Fruit fly (Drosophila melanogaster) whole organism, embryonic: ENCODE measurements around the gene ssp.

Source experiments
- C15 ChIP-seq: fragments of 200-800 bp; sonication (Bioruptor generic); IDR thresholded peaks from 3 replicates; pipeline ENCODE4 v1.3.6; 2022; ENCODE audit warnings: missing biosample characterization, missing genetic modification characterization
- CG10431 ChIP-seq: fragments of 200-800 bp; sonication (Bioruptor generic); optimal IDR thresholded peaks from 3 replicates; lab custom pipeline; 2018; ENCODE audit warnings: missing biosample characterization, mild to moderate bottlenecking, missing genetic modification characterization
- CG10654 ChIP-seq: fragments of 200-800 bp; sonication (Bioruptor generic); optimal IDR thresholded peaks from 2 replicates; lab custom pipeline; 2016; ENCODE audit warnings: missing biosample characterization, missing genetic modification characterization
- CG15011 ChIP-seq: fragments of 200-800 bp; sonication (Bioruptor generic); optimal IDR thresholded peaks from 3 replicates; lab custom pipeline; 2018; ENCODE audit warnings: missing biosample characterization, mild to moderate bottlenecking, missing genetic modification characterization
- CG16863 ChIP-seq: fragments of 200-800 bp; sonication (Bioruptor generic); optimal IDR thresholded peaks from 3 replicates; lab custom pipeline; 2016; ENCODE audit warnings: missing biosample characterization, missing genetic modification characterization
- CG17568 ChIP-seq: fragments of 200-800 bp; sonication (Bioruptor generic); optimal IDR thresholded peaks from 2 replicates; lab custom pipeline; 2018; ENCODE audit warnings: missing biosample characterization, mild to moderate bottlenecking, missing genetic modification characterization, moderate library complexity
- CG18599 ChIP-seq: fragments of 200-800 bp; sonication (Bioruptor generic); optimal IDR thresholded peaks from 3 replicates; lab custom pipeline; 2017; ENCODE audit warnings: missing biosample characterization, missing genetic modification characterization, mild to moderate bottlenecking, moderate library complexity, missing genetic modification reagents
- CG30020 ChIP-seq: fragments of 200-800 bp; optimal IDR thresholded peaks from 2 replicates; lab custom pipeline; 2019; ENCODE audit warnings: missing biosample characterization, mild to moderate bottlenecking, missing genetic modification characterization, moderate library complexity
- CG3065 ChIP-seq: fragments of 200-800 bp; sonication (Bioruptor generic); optimal IDR thresholded peaks from 2 replicates; lab custom pipeline; 2016; ENCODE audit warnings: missing biosample characterization, missing genetic modification characterization
- CG31365 ChIP-seq: fragments of 200-800 bp; sonication (Bioruptor generic); optimal IDR thresholded peaks from 2 replicates; lab custom pipeline; 2018; ENCODE audit warnings: missing biosample characterization, mild to moderate bottlenecking, missing genetic modification characterization
- CG31388 ChIP-seq: fragments of 200-800 bp; sonication (Bioruptor generic); optimal IDR thresholded peaks from 2 replicates; lab custom pipeline; 2016; ENCODE audit warnings: missing biosample characterization, missing genetic modification characterization
- CG33213 ChIP-seq: fragments of 200-800 bp; sonication (Bioruptor generic); optimal IDR thresholded peaks from 3 replicates; lab custom pipeline; 2016; ENCODE audit warnings: missing biosample characterization, missing genetic modification characterization
- CG3847 ChIP-seq: fragments of 200-800 bp; sonication (Bioruptor generic); IDR thresholded peaks from 2 replicates; pipeline ENCODE4 v1.3.6; 2022; ENCODE audit warnings: missing biosample characterization, missing genetic modification characterization
- CG6765 ChIP-seq: fragments of 200-800 bp; sonication (Bioruptor generic); optimal IDR thresholded peaks from 3 replicates; lab custom pipeline; 2017; ENCODE audit warnings: missing biosample characterization, mild to moderate bottlenecking, missing genetic modification characterization
- CG7963 ChIP-seq: fragments of 200-800 bp; sonication (Bioruptor generic); IDR thresholded peaks from 3 replicates; pipeline ENCODE4 v1.3.6; 2022; ENCODE audit warnings: missing biosample characterization, missing genetic modification characterization; ENCODE audit not compliant: partially characterized antibody
- CG9797 ChIP-seq: fragments of 200-800 bp; sonication (Bioruptor generic); optimal IDR thresholded peaks from 3 replicates; lab custom pipeline; 2018; ENCODE audit warnings: missing biosample characterization, mild to moderate bottlenecking, missing genetic modification characterization
- Chrac-16 ChIP-seq: fragments of 200-800 bp; sonication (Bioruptor generic); optimal IDR thresholded peaks from 3 replicates; lab custom pipeline; 2016; ENCODE audit warnings: missing biosample characterization, missing genetic modification characterization
- CoRest ChIP-seq: fragments of 200-800 bp; sonication (Bioruptor generic); optimal IDR thresholded peaks from 3 replicates; lab custom pipeline; 2018; ENCODE audit warnings: missing biosample characterization, mild to moderate bottlenecking, missing genetic modification characterization, moderate library complexity
- Doc2 ChIP-seq: fragments of 200-800 bp; sonication (Bioruptor generic); IDR thresholded peaks from 2 replicates; pipeline ENCODE4 v1.3.6; 2022; ENCODE audit warnings: missing biosample characterization, missing genetic modification characterization
- Hr51 ChIP-seq, 2 experiments: fragments of 200-800 bp; sonication (Bioruptor generic); optimal IDR thresholded peaks; 2 replicates in 1 of 2; 3 replicates in 1 of 2; lab custom pipeline; 2016 to 2018; ENCODE audit warnings: missing biosample characterization in 2 of 2, missing genetic modification characterization in 2 of 2, mild to moderate bottlenecking in 1 of 2, moderate library complexity in 1 of 2
- Meics ChIP-seq: fragments of 200-800 bp; sonication (Bioruptor generic); optimal IDR thresholded peaks from 2 replicates; lab custom pipeline; 2017; ENCODE audit warnings: missing biosample characterization, mild to moderate bottlenecking, missing genetic modification characterization
- Mrtf ChIP-seq: fragments of 200-800 bp; sonication (Bioruptor generic); IDR thresholded peaks from 3 replicates; pipeline ENCODE4 v1.3.6; 2022; ENCODE audit warnings: missing biosample characterization, missing genetic modification characterization
- Ptx1 ChIP-seq: fragments of 200-800 bp; sonication (Bioruptor generic); IDR thresholded peaks from 2 replicates; pipeline ENCODE4 v1.3.6; 2022; ENCODE audit warnings: missing biosample characterization, missing genetic modification characterization
- Sry-β ChIP-seq: fragments of 200-800 bp; sonication (Bioruptor generic); optimal IDR thresholded peaks from 2 replicates; lab custom pipeline; 2018; ENCODE audit warnings: missing biosample characterization, mild to moderate bottlenecking, missing genetic modification characterization, moderate library complexity
- Xbp1 ChIP-seq: fragments of 200-800 bp; sonication (Bioruptor generic); optimal IDR thresholded peaks from 3 replicates; lab custom pipeline; 2016; ENCODE audit warnings: missing biosample characterization, mild to moderate bottlenecking, missing genetic modification characterization
- al ChIP-seq: fragments of 200-800 bp; sonication (Bioruptor generic); IDR thresholded peaks from 2 replicates; pipeline ENCODE4 v1.3.6; 2022; ENCODE audit warnings: missing biosample characterization, missing genetic modification characterization
- aop ChIP-seq: fragments of 200-800 bp; sonication (Bioruptor generic); IDR thresholded peaks from 2 replicates; pipeline ENCODE4 v1.3.6; 2022; ENCODE audit warnings: missing biosample characterization, missing genetic modification characterization
- bbx ChIP-seq: fragments of 200-800 bp; sonication (Bioruptor generic); IDR thresholded peaks from 2 replicates; pipeline ENCODE4 v1.3.6; 2022; ENCODE audit warnings: missing biosample characterization, missing genetic modification characterization; ENCODE audit not compliant: partially characterized antibody
- cato ChIP-seq: fragments of 200-800 bp; sonication (Bioruptor generic); optimal IDR thresholded peaks from 2 replicates; lab custom pipeline; 2016; ENCODE audit warnings: missing biosample characterization, missing genetic modification characterization, borderline replicate concordance
- chif ChIP-seq, 2 experiments: fragments of 200-800 bp; sonication (Bioruptor generic); optimal IDR thresholded peaks; 3 replicates each; lab custom pipeline; 2016; ENCODE audit warnings: missing biosample characterization in 2 of 2, missing genetic modification characterization in 2 of 2
- esg ChIP-seq: fragments of 200-800 bp; sonication (Bioruptor generic); conservative IDR thresholded peaks from 2 replicates; pipeline ENCODE4 v1.3.6; 2022; ENCODE audit warnings: missing biosample characterization, missing genetic modification characterization
- fd3F ChIP-seq: fragments of 200-800 bp; sonication (Bioruptor generic); optimal IDR thresholded peaks from 2 replicates; lab custom pipeline; 2018; ENCODE audit warnings: missing biosample characterization, mild to moderate bottlenecking, missing genetic modification characterization, moderate library complexity
- fd96Cb ChIP-seq: fragments of 200-800 bp; sonication (Bioruptor generic); optimal IDR thresholded peaks from 2 replicates; lab custom pipeline; 2018; ENCODE audit warnings: missing biosample characterization, mild to moderate bottlenecking, missing genetic modification characterization, moderate library complexity
- gsb-n ChIP-seq: fragments of 200-800 bp; sonication (Bioruptor generic); optimal IDR thresholded peaks from 3 replicates; lab custom pipeline; 2018; ENCODE audit warnings: missing biosample characterization, mild to moderate bottlenecking, missing genetic modification characterization
- lab ChIP-seq: fragments of 200-800 bp; sonication (Bioruptor generic); optimal IDR thresholded peaks from 3 replicates; lab custom pipeline; 2017; ENCODE audit warnings: missing biosample characterization, missing genetic modification characterization, mild to moderate bottlenecking, moderate library complexity, missing genetic modification reagents
- lov ChIP-seq, 2 experiments: fragments of 200-800 bp in 1 of 2; fragments of >200 bp in 1 of 2; sonication (Bioruptor generic) in 1 of 2; IDR thresholded peaks in 1 of 2; optimal IDR thresholded peaks in 1 of 2; 2 replicates in 1 of 2; 3 replicates in 1 of 2; pipeline versions ENCODE4 v1.3.6 to Lab custom; 2017 to 2022; ENCODE audit warnings: missing biosample characterization in 1 of 2, missing genetic modification characterization in 1 of 2
- nau ChIP-seq: fragments of 200-800 bp; sonication (Bioruptor generic); optimal IDR thresholded peaks from 3 replicates; lab custom pipeline; 2017; ENCODE audit warnings: missing biosample characterization, mild to moderate bottlenecking, missing genetic modification characterization, missing genetic modification reagents
- nom ChIP-seq: fragments of 200-800 bp; sonication (Bioruptor generic); optimal IDR thresholded peaks from 2 replicates; lab custom pipeline; 2017; ENCODE audit warnings: missing biosample characterization, missing genetic modification characterization, mild to moderate bottlenecking, moderate library complexity, missing genetic modification reagents
- odd ChIP-seq: fragments of 200-800 bp; sonication (Bioruptor generic); optimal IDR thresholded peaks from 2 replicates; lab custom pipeline; 2017; ENCODE audit warnings: missing biosample characterization, mild to moderate bottlenecking, missing genetic modification characterization
- pan ChIP-seq, 4 experiments: fragments of >200 bp in 3 of 4; fragments of 200-800 bp in 1 of 4; sonication (Bioruptor generic) in 1 of 4; optimal IDR thresholded peaks in 3 of 4; IDR thresholded peaks in 1 of 4; 2 replicates each; pipeline versions ENCODE4 v1.3.6 to Lab custom; 2017 to 2022; ENCODE audit warnings: missing biosample characterization in 2 of 4, missing genetic modification characterization in 2 of 4, mixed read lengths in 1 of 4
- pnt ChIP-seq: fragments of 200-800 bp; sonication (Bioruptor generic); optimal IDR thresholded peaks from 3 replicates; lab custom pipeline; 2016; ENCODE audit warnings: missing biosample characterization, missing genetic modification characterization
- rib ChIP-seq: fragments of 200-800 bp; sonication (Bioruptor generic); IDR thresholded peaks from 2 replicates; pipeline ENCODE4 v1.3.6; 2022; ENCODE audit warnings: missing biosample characterization, missing genetic modification characterization
- shn ChIP-seq: fragments of 200-800 bp; sonication (Bioruptor generic); optimal IDR thresholded peaks from 3 replicates; lab custom pipeline; 2016; ENCODE audit warnings: missing biosample characterization, missing genetic modification characterization
- sima ChIP-seq: fragments of 200-800 bp; sonication (Bioruptor generic); optimal IDR thresholded peaks from 2 replicates; lab custom pipeline; 2016; ENCODE audit warnings: missing biosample characterization, missing genetic modification characterization
- sisA ChIP-seq: fragments of 200-800 bp; sonication (Bioruptor generic); IDR thresholded peaks from 2 replicates; pipeline ENCODE4 v1.3.6; 2022; ENCODE audit warnings: missing biosample characterization, missing genetic modification characterization
- sug ChIP-seq: fragments of 200-800 bp; optimal IDR thresholded peaks from 2 replicates; lab custom pipeline; 2019; ENCODE audit warnings: missing biosample characterization, mild to moderate bottlenecking, missing genetic modification characterization, moderate library complexity
- tap ChIP-seq: fragments of 200-800 bp; optimal IDR thresholded peaks from 3 replicates; lab custom pipeline; 2019; ENCODE audit warnings: missing biosample characterization, mild to moderate bottlenecking, missing genetic modification characterization, moderate library complexity
- tna ChIP-seq: fragments of 200-800 bp; sonication (Bioruptor generic); IDR thresholded peaks from 2 replicates; pipeline ENCODE4 v1.3.6; 2022; ENCODE audit warnings: missing biosample characterization, missing genetic modification characterization; ENCODE audit not compliant: partially characterized antibody
- zfh2 ChIP-seq: fragments of 200-800 bp; sonication (Bioruptor generic); optimal IDR thresholded peaks from 2 replicates; lab custom pipeline; 2016; ENCODE audit warnings: missing biosample characterization, missing genetic modification characterization

Gene ssp

dm6 chr3L:12083861-12084260 lies 34.2 kb upstream of the ssp start (continued):
- no peak for TF ChIP-seq sisA (GFP tag; lab: Robert Waterston, UW)
- TF ChIP-seq CG17568 (GFP tag; lab: Kevin White, UChicago): peak; percentile 83
- TF ChIP-seq CG9797 (GFP tag; lab: Kevin White, UChicago): no peak
- no peak for TF ChIP-seq CG31388 (GFP tag; lab: Kevin White, UChicago)
- peak; percentile 31 for TF ChIP-seq CG33213 (GFP tag; lab: Kevin White, UChicago)
- no peak for TF ChIP-seq rib
- TF ChIP-seq zfh2: no peak
- peak; percentile 44 for TF ChIP-seq CG15011 (GFP tag; lab: Kevin White, UChicago)
- TF ChIP-seq Doc2 (GFP tag; lab: Robert Waterston, UW): no peak
- peak; percentile 66 for TF ChIP-seq gsb-n (tag; lab: Kevin White, UChicago)
- no peak for TF ChIP-seq C15 (GFP tag; lab: Robert Waterston, UW)
- peak; percentile 68 for TF ChIP-seq odd (GFP tag; lab: Kevin White, UChicago)
- no peak for TF ChIP-seq nom (GFP tag; lab: Kevin White, UChicago)
- no peak for TF ChIP-seq al (GFP tag; lab: Robert Waterston, UW)
- TF ChIP-seq CG18599: peak; percentile 67
- no peak for TF ChIP-seq cato
- TF ChIP-seq Sry-β (GFP tag; lab: Kevin White, UChicago): peak; percentile 47
- TF ChIP-seq bbx (GFP tag; lab: Robert Waterston, UW): no peak
- TF ChIP-seq sima: no peak
- TF ChIP-seq Chrac-16 (GFP tag; lab: Kevin White, UChicago): no peak
- TF ChIP-seq CG6765 (GFP tag; lab: Kevin White, UChicago): peak; percentile 43
- no peak for TF ChIP-seq chif (GFP tag; optimal IDR thresholded peaks at IDR 0.05; lab: Kevin White, UChicago)
- TF ChIP-seq lab (GFP tag; lab: Kevin White, UChicago): peak; percentile 76
- no peak for TF ChIP-seq CG7963 (GFP tag; lab: Robert Waterston, UW)
- peak; percentile 26; the same call in 1 of the 2 replicates for TF ChIP-seq Ptx1 (GFP tag; lab: Robert Waterston, UW)
- peak; percentile 49 for TF ChIP-seq CG31365 (tag; lab: Kevin White, UChicago)
- peak; percentile 49 for TF ChIP-seq fd96Cb (tag; lab: Kevin White, UChicago)
- TF ChIP-seq Mrtf (GFP tag; lab: Robert Waterston, UW): no peak
- peak; percentile 7 for TF ChIP-seq CG3065 (GFP tag; lab: Kevin White, UChicago)
- TF ChIP-seq Meics (GFP tag; lab: Kevin White, UChicago): peak; percentile 16
- TF ChIP-seq CG30020 (tag; lab: Kevin White, UChicago): no peak
- peak; percentile 48 for TF ChIP-seq CG10654 (GFP tag; lab: Kevin White, UChicago)
- TF ChIP-seq aop (GFP tag; lab: Robert Waterston, UW): no peak
- no peak for TF ChIP-seq CG16863 (GFP tag; lab: Kevin White, UChicago)
- TF ChIP-seq esg (GFP tag; lab: Robert Waterston, UW): no peak
- no peak for TF ChIP-seq pan (optimal IDR thresholded peaks at IDR 0.05; lab: Kevin White, UChicago)
- TF ChIP-seq pan (GFP tag; optimal IDR thresholded peaks at IDR 0.05 in 1 of 2, IDR thresholded peaks at IDR 0.05 in 1 of 2): no peak
- TF ChIP-seq nau (GFP tag; lab: Kevin White, UChicago): peak; percentile 70
- TF ChIP-seq CG10431 (GFP tag; lab: Kevin White, UChicago): peak; percentile 81
- TF ChIP-seq shn: no peak
- TF ChIP-seq lov (optimal IDR thresholded peaks at IDR 0.05; lab: Kevin White, UChicago): no peak
- 0 out of 3 replicates have a peak, but pooled peaks have one; percentile 41 for TF ChIP-seq lov (GFP tag; IDR thresholded peaks at IDR 0.05; lab: Robert Waterston, UW)
- no peak for TF ChIP-seq CG3847 (GFP tag; lab: Robert Waterston, UW)
- no peak for TF ChIP-seq pnt (GFP tag; lab: Kevin White, UChicago)
- peak; percentile 3 for TF ChIP-seq sug (tag; lab: Kevin White, UChicago)
- TF ChIP-seq tna (GFP tag; lab: Robert Waterston, UW): no peak
- peak; percentile 15 for TF ChIP-seq Xbp1 (GFP tag; lab: Kevin White, UChicago)
- TF ChIP-seq Hr51 (GFP tag; optimal IDR thresholded peaks at IDR 0.05; lab: Kevin White, UChicago): peak; percentile 17 to 41
- peak; percentile 72 for TF ChIP-seq tap (tag; lab: Kevin White, UChicago)
- no peak for TF ChIP-seq fd3F (GFP tag; lab: Kevin White, UChicago)
- TF ChIP-seq CoRest: peak; percentile 45
